Worm (Caenorhabditis elegans) whole organism, young adult: ENCODE results near the gene vars-1.

Experiments
- B0261.1 ChIP-seq: sonication (generic microtip); optimal IDR thresholded peaks from 2 replicates; lab custom pipeline; 2016; ENCODE audit warnings: mild to moderate bottlenecking, missing genetic modification characterization, moderate library complexity, missing compliant biosample characterization
- D2030.7 ChIP-seq: fragments of 200-800 bp; sonication (Bioruptor generic); IDR thresholded peaks from 2 replicates; pipeline ENCODE4 v1.3.6; 2022; ENCODE audit warnings: missing genetic modification reagents, missing genetic modification characterization, missing compliant biosample characterization
- F22D6.2 ChIP-seq: sonication (generic microtip); optimal IDR thresholded peaks from 2 replicates; lab custom pipeline; 2016; ENCODE audit warnings: mild to moderate bottlenecking, missing genetic modification characterization, missing compliant biosample characterization
- F33H1.4 ChIP-seq: fragments of 200-800 bp; sonication (Bioruptor generic); IDR thresholded peaks from 2 replicates; pipeline ENCODE4 v1.3.6; 2022; ENCODE audit warnings: missing genetic modification reagents, missing genetic modification characterization, missing compliant biosample characterization
- F39B2.1 ChIP-seq: fragments of 200-800 bp; sonication (Bioruptor generic); IDR thresholded peaks from 2 replicates; pipeline ENCODE4 v1.3.6; 2022; ENCODE audit warnings: missing genetic modification reagents, missing genetic modification characterization, missing compliant biosample characterization
- F49E8.2 ChIP-seq: sonication (generic microtip); optimal IDR thresholded peaks from 3 replicates; lab custom pipeline; 2017; ENCODE audit warnings: missing genetic modification characterization, mild to moderate bottlenecking, missing compliant biosample characterization, antibody characterized with exemption, moderate library complexity; ENCODE audit not compliant: insufficient read depth
- F52B5.7 ChIP-seq: sonication (generic microtip); optimal IDR thresholded peaks from 2 replicates; lab custom pipeline; 2016; ENCODE audit warnings: mild to moderate bottlenecking, missing genetic modification characterization, missing compliant biosample characterization
- F57A8.1 ChIP-seq: fragments of 200-800 bp; sonication (Bioruptor generic); optimal IDR thresholded peaks from 2 replicates; lab custom pipeline; 2018; ENCODE audit warnings: mild to moderate bottlenecking, missing genetic modification characterization, moderate library complexity, missing compliant biosample characterization
- Y53F4B.3 ChIP-seq: fragments of 200-800 bp; sonication (Bioruptor generic); IDR thresholded peaks from 2 replicates; pipeline ENCODE4 v1.3.6; 2022; ENCODE audit warnings: missing genetic modification reagents, missing genetic modification characterization, missing compliant biosample characterization
- aptf-3 ChIP-seq: fragments of 200-800 bp; sonication (Bioruptor generic); IDR thresholded peaks from 2 replicates; pipeline ENCODE4 v1.3.6; 2022; ENCODE audit warnings: missing genetic modification characterization, missing compliant biosample characterization
- atf-7 ChIP-seq: sonication (generic microtip); optimal IDR thresholded peaks from 2 replicates; lab custom pipeline; 2017; ENCODE audit warnings: mild to moderate bottlenecking, missing genetic modification characterization, missing compliant biosample characterization
- attf-3 ChIP-seq: fragments of 200-800 bp; sonication (Bioruptor generic); conservative IDR thresholded peaks from 2 replicates; pipeline ENCODE4 v1.3.6; 2022; ENCODE audit warnings: missing genetic modification reagents, missing genetic modification characterization, missing compliant biosample characterization
- bed-1 ChIP-seq: fragments of 200-800 bp; sonication (Bioruptor generic); IDR thresholded peaks from 2 replicates; pipeline ENCODE4 v1.3.6; 2022; ENCODE audit warnings: missing genetic modification reagents, missing genetic modification characterization, missing compliant biosample characterization
- ccch-3 ChIP-seq: fragments of 200-800 bp; sonication (Bioruptor generic); optimal IDR thresholded peaks from 2 replicates; lab custom pipeline; 2018; ENCODE audit warnings: mild to moderate bottlenecking, missing genetic modification characterization, missing compliant biosample characterization
- cebp-1 ChIP-seq, 2 experiments: fragments of 200-800 bp in 1 of 2; sonication (Bioruptor generic) in 1 of 2; sonication (generic microtip) in 1 of 2; IDR thresholded peaks in 1 of 2; optimal IDR thresholded peaks in 1 of 2; 2 replicates each; pipeline versions ENCODE4 v1.3.6 to Lab custom; 2017 to 2022; ENCODE audit warnings: missing compliant biosample characterization in 2 of 2, missing genetic modification characterization in 2 of 2, mild to moderate bottlenecking in 1 of 2, missing genetic modification reagents in 1 of 2, moderate library complexity in 1 of 2
- cebp-2 ChIP-seq: fragments of 200-800 bp; sonication (Bioruptor generic); IDR thresholded peaks from 2 replicates; pipeline ENCODE4 v1.3.6; 2022; ENCODE audit warnings: missing genetic modification characterization, missing compliant biosample characterization
- ceh-40 ChIP-seq: fragments of 200-800 bp; sonication (Bioruptor generic); IDR thresholded peaks from 2 replicates; pipeline ENCODE4 v1.3.6; 2022; ENCODE audit warnings: missing genetic modification characterization, missing compliant biosample characterization
- ceh-79 ChIP-seq: sonication (generic microtip); optimal IDR thresholded peaks from 2 replicates; lab custom pipeline; 2017; ENCODE audit warnings: mild to moderate bottlenecking, missing genetic modification characterization, missing compliant biosample characterization
- dpl-1 ChIP-seq: fragments of 150-350 bp; optimal IDR thresholded peaks from 2 replicates; lab custom pipeline; 2014; ENCODE audit warnings: missing biosample characterization, missing genetic modification reagents, missing genetic modification characterization
- egl-18 ChIP-seq: fragments of 200-800 bp; sonication (Bioruptor generic); IDR thresholded peaks from 2 replicates; pipeline ENCODE4 v1.3.6; 2022; ENCODE audit warnings: missing genetic modification reagents, missing genetic modification characterization, missing compliant biosample characterization
- ekl-4 ChIP-seq: fragments of 200-800 bp; sonication (Bioruptor generic); IDR thresholded peaks from 2 replicates; pipeline ENCODE4 v1.3.6; 2022; ENCODE audit warnings: missing genetic modification reagents, missing genetic modification characterization, missing compliant biosample characterization
- gei-17 ChIP-seq: fragments of 200-800 bp; sonication (Bioruptor generic); optimal IDR thresholded peaks from 2 replicates; lab custom pipeline; 2018; ENCODE audit warnings: mild to moderate bottlenecking, missing genetic modification characterization, missing compliant biosample characterization
- hlh-12 ChIP-seq: sonication (generic microtip); optimal IDR thresholded peaks from 2 replicates; lab custom pipeline; 2016; ENCODE audit warnings: missing genetic modification characterization, missing compliant biosample characterization
- hlh-26 ChIP-seq: fragments of 200-800 bp; sonication (Bioruptor generic); conservative IDR thresholded peaks from 2 replicates; pipeline ENCODE4 v1.3.6; 2022; ENCODE audit warnings: missing genetic modification reagents, missing genetic modification characterization, missing compliant biosample characterization
- hsf-1 ChIP-seq: fragments of 200-800 bp; sonication (Bioruptor generic); IDR thresholded peaks from 2 replicates; pipeline ENCODE4 v1.3.6; 2022; ENCODE audit warnings: missing genetic modification reagents, missing genetic modification characterization, missing compliant biosample characterization
- lag-1 ChIP-seq: fragments of 200-800 bp; sonication (Bioruptor generic); IDR thresholded peaks from 2 replicates; pipeline ENCODE4 v1.3.6; 2022; ENCODE audit warnings: missing genetic modification reagents, missing genetic modification characterization, missing compliant biosample characterization
- let-526 ChIP-seq: fragments of 200-800 bp; sonication (Bioruptor generic); IDR thresholded peaks from 2 replicates; pipeline ENCODE4 v1.3.6; 2022; ENCODE audit warnings: missing genetic modification reagents, missing genetic modification characterization, missing compliant biosample characterization
- let-607 ChIP-seq, 2 experiments: fragments of 200-800 bp in 1 of 2; sonication (Bioruptor generic) in 1 of 2; sonication (generic microtip) in 1 of 2; optimal IDR thresholded peaks; 2 replicates each; lab custom pipeline; 2016 to 2018; ENCODE audit warnings: mild to moderate bottlenecking in 2 of 2, missing compliant biosample characterization in 2 of 2, missing genetic modification characterization in 2 of 2, moderate library complexity in 2 of 2, missing genotype in 1 of 2
- lsy-27 ChIP-seq: sonication (generic microtip); optimal IDR thresholded peaks from 2 replicates; lab custom pipeline; 2017; ENCODE audit warnings: missing genetic modification characterization, mild to moderate bottlenecking, missing compliant biosample characterization, antibody characterized with exemption, missing genotype, borderline replicate concordance; ENCODE audit not compliant: insufficient read depth
- madf-8 ChIP-seq: fragments of 200-800 bp; sonication (Bioruptor generic); conservative IDR thresholded peaks from 2 replicates; pipeline ENCODE4 v1.3.6; 2022; ENCODE audit warnings: missing genetic modification reagents, missing genetic modification characterization, missing compliant biosample characterization
- mcd-1 ChIP-seq: fragments of 200-800 bp; sonication (Bioruptor generic); IDR thresholded peaks from 2 replicates; pipeline ENCODE4 v1.3.6; 2022; ENCODE audit warnings: missing genetic modification reagents, missing genetic modification characterization, missing compliant biosample characterization
- mel-28 ChIP-seq: sonication (generic microtip); optimal IDR thresholded peaks from 2 replicates; lab custom pipeline; 2016; ENCODE audit warnings: borderline replicate concordance, mild to moderate bottlenecking, missing genetic modification characterization, missing compliant biosample characterization
- mes-4 ChIP-seq: sonication (generic microtip); optimal IDR thresholded peaks from 2 replicates; lab custom pipeline; 2016; ENCODE audit warnings: missing genotype, missing genetic modification characterization, missing compliant biosample characterization
- nfyb-1 ChIP-seq: fragments of 200-800 bp; sonication (Bioruptor generic); IDR thresholded peaks from 2 replicates; pipeline ENCODE4 v1.3.6; 2022; ENCODE audit warnings: missing genetic modification reagents, missing genetic modification characterization, missing compliant biosample characterization
- nhr-179 ChIP-seq: sonication (generic microtip); optimal IDR thresholded peaks from 2 replicates; lab custom pipeline; 2016; ENCODE audit warnings: mild to moderate bottlenecking, missing genetic modification characterization, missing compliant biosample characterization
- nhr-27 ChIP-seq: fragments of 200-800 bp; sonication (Bioruptor generic); optimal IDR thresholded peaks from 2 replicates; lab custom pipeline; 2018; ENCODE audit warnings: mild to moderate bottlenecking, missing genetic modification characterization, moderate library complexity, missing compliant biosample characterization
- snpc-1.3 ChIP-seq: sonication (generic microtip); optimal IDR thresholded peaks from 2 replicates; lab custom pipeline; 2017; ENCODE audit warnings: missing genetic modification characterization, mild to moderate bottlenecking, missing compliant biosample characterization, antibody characterized with exemption, moderate library complexity, missing genotype, missing genetic modification reagents; ENCODE audit not compliant: insufficient read depth
- snpc-3.4 ChIP-seq: sonication (generic microtip); optimal IDR thresholded peaks from 2 replicates; lab custom pipeline; 2017; ENCODE audit warnings: missing genetic modification characterization, mild to moderate bottlenecking, missing compliant biosample characterization, antibody characterized with exemption, moderate library complexity, missing genotype, missing genetic modification reagents
- tlf-1 ChIP-seq: fragments of 200-800 bp; sonication (Bioruptor generic); optimal IDR thresholded peaks from 2 replicates; lab custom pipeline; 2018; ENCODE audit warnings: mild to moderate bottlenecking, missing genetic modification characterization, missing compliant biosample characterization
- ztf-25 ChIP-seq: fragments of 200-800 bp; sonication (Bioruptor generic); IDR thresholded peaks from 2 replicates; pipeline ENCODE4 v1.3.6; 2022; ENCODE audit warnings: missing genetic modification reagents, missing genetic modification characterization, missing compliant biosample characterization
- ztf-3 ChIP-seq: fragments of 200-800 bp; sonication (Bioruptor generic); optimal IDR thresholded peaks from 2 replicates; lab custom pipeline; 2018; ENCODE audit warnings: mild to moderate bottlenecking, missing genetic modification characterization, missing compliant biosample characterization
- ztf-6 ChIP-seq: fragments of 200-800 bp; sonication (Bioruptor generic); IDR thresholded peaks from 2 replicates; pipeline ENCODE4 v1.3.6; 2022; ENCODE audit warnings: missing genetic modification reagents, missing genetic modification characterization, missing compliant biosample characterization

vars-1 gene

ce11 chrV:8062074-8062473 is 30.9 kb downstream of the vars-1 start, which contains the start of gene str-139:
Gene str-139, minus strand, starts transcription at chrV:8062174.
- TF ChIP-seq F22D6.2 (tag; lab: Kevin White, UChicago) (no peak), madf-8 (GFP tag; lab: Robert Waterston, UW) (no peak), hlh-12 (tag; lab: Kevin White, UChicago) (no peak), nfyb-1 (no peak), atf-7 (tag; lab: Kevin White, UChicago) (no peak), nhr-179 (no peak), ceh-40 (GFP tag; lab: Robert Waterston, UW) (no peak), nhr-27 (no peak), snpc-1.3 (tag; lab: Kevin White, UChicago) (no peak), F52B5.7 (tag; lab: Kevin White, UChicago) (no peak), F57A8.1 (GFP tag; lab: Kevin White, UChicago) (no peak), F49E8.2 (tag; lab: Kevin White, UChicago) (no peak), snpc-3.4 (tag; lab: Kevin White, UChicago) (no peak)

ce11 chrV:8067800-8068199 is 36.6 kb downstream of the vars-1 start, which contains the start of gene str-140:
Gene str-140, minus strand, starts transcription at chrV:8067900.
- TF ChIP-seq lsy-27 (tag; lab: Kevin White, UChicago) (no peak), hlh-26 (GFP tag; lab: Robert Waterston, UW) (no peak), egl-18 (GFP tag; lab: Robert Waterston, UW) (no peak), let-526 (GFP tag; lab: Robert Waterston, UW) (no peak), ceh-79 (tag; lab: Kevin White, UChicago) (no peak), dpl-1 (GFP tag; lab: Kevin White, UChicago) (no peak), Y53F4B.3 (GFP tag; lab: Robert Waterston, UW) (no peak), ekl-4 (no peak), gei-17 (no peak), ztf-6 (GFP tag; lab: Robert Waterston, UW) (no peak), cebp-2 (GFP tag; lab: Robert Waterston, UW) (no peak), tlf-1 (GFP tag; lab: Kevin White, UChicago) (no peak), F22D6.2 (tag; lab: Kevin White, UChicago) (no peak), lag-1 (GFP tag; lab: Robert Waterston, UW) (no peak)

ce11 chrV:8069637-8070036 is 38.4 kb downstream of the vars-1 start, which contains the start of gene str-143:
Gene str-143, minus strand, starts transcription at chrV:8069737.
- TF ChIP-seq bed-1 (GFP tag; lab: Robert Waterston, UW) (no peak), let-607 (tag; optimal IDR thresholded peaks at IDR 0.05; lab: Kevin White, UChicago) (no peak)

- TF ChIP-seq F49E8.2 (tag; lab: Kevin White, UChicago) (no peak), F39B2.1 (GFP tag; lab: Robert Waterston, UW) (no peak), mcd-1 (GFP tag; lab: Robert Waterston, UW) (no peak), mes-4 (tag; lab: Kevin White, UChicago) (no peak), B0261.1 (tag; lab: Kevin White, UChicago) (no peak), ztf-3 (GFP tag; lab: Kevin White, UChicago) (no peak), gei-17 (no peak), cebp-2 (GFP tag; lab: Robert Waterston, UW) (no peak), attf-3 (GFP tag; lab: Robert Waterston, UW) (no peak), mel-28 (tag; lab: Kevin White, UChicago) (no peak), cebp-1 (GFP tag; IDR thresholded peaks at IDR 0.05; lab: Robert Waterston, UW) (no peak), cebp-1 (tag; optimal IDR thresholded peaks at IDR 0.05; lab: Kevin White, UChicago) (no peak), F33H1.4 (GFP tag; lab: Robert Waterston, UW) (no peak), ccch-3 (GFP tag; lab: Kevin White, UChicago) (no peak), ztf-25 (GFP tag; lab: Robert Waterston, UW) (no peak), aptf-3 (GFP tag; lab: Robert Waterston, UW) (no peak), D2030.7 (GFP tag; lab: Robert Waterston, UW) (no peak), hsf-1 (GFP tag; lab: Robert Waterston, UW) (no peak), ekl-4 (no peak)
These were observed 40.8 kb downstream of the vars-1 start, which contains the start of gene str-144 for ce11 chrV:8072047-8072446. Gene str-144, minus strand, starts transcription at chrV:8072147.
